Fruit fly (Drosophila melanogaster) whole organism, embryonic: ENCODE measurements around the gene Coq2.

ENCODE experiments used
- ATbp ChIP-seq: fragments of 200-800 bp; sonication (Bioruptor generic); optimal IDR thresholded peaks from 2 replicates; lab custom pipeline; 2017; ENCODE audit warnings: missing biosample characterization, mild to moderate bottlenecking, missing genetic modification characterization, missing genetic modification reagents
- Ada2b ChIP-seq: fragments of 200-800 bp; sonication (Bioruptor generic); IDR thresholded peaks from 2 replicates; pipeline ENCODE4 v1.3.6; 2022; ENCODE audit warnings: missing biosample characterization, missing genetic modification characterization
- Atf-2 ChIP-seq: fragments of 200-800 bp; sonication (Bioruptor generic); optimal IDR thresholded peaks from 2 replicates; lab custom pipeline; 2016; ENCODE audit warnings: missing biosample characterization, missing genetic modification characterization
- Bteb2 ChIP-seq: fragments of 200-800 bp; sonication (Bioruptor generic); optimal IDR thresholded peaks from 2 replicates; lab custom pipeline; 2016; ENCODE audit warnings: missing biosample characterization, missing genetic modification characterization
- CG11398 ChIP-seq: fragments of 200-800 bp; sonication (Bioruptor generic); optimal IDR thresholded peaks from 2 replicates; lab custom pipeline; 2016; ENCODE audit warnings: missing biosample characterization, missing genetic modification characterization
- CG11695 ChIP-seq: fragments of 200-800 bp; sonication (Bioruptor generic); IDR thresholded peaks from 3 replicates; pipeline ENCODE4 v1.3.6; 2022; ENCODE audit warnings: missing biosample characterization, missing genetic modification characterization
- CG12769 ChIP-seq: fragments of 200-800 bp; sonication (Bioruptor generic); optimal IDR thresholded peaks from 2 replicates; lab custom pipeline; 2019; ENCODE audit warnings: missing biosample characterization, mild to moderate bottlenecking, missing genetic modification characterization, moderate library complexity
- CG13424 ChIP-seq: fragments of 200-800 bp; sonication (Bioruptor generic); optimal IDR thresholded peaks from 2 replicates; lab custom pipeline; 2019; ENCODE audit warnings: missing biosample characterization, mild to moderate bottlenecking, missing genetic modification characterization, moderate library complexity
- CG14667 ChIP-seq: fragments of 200-800 bp; sonication (Bioruptor generic); IDR thresholded peaks from 2 replicates; pipeline ENCODE4 v1.3.6; 2022; ENCODE audit warnings: missing biosample characterization, missing genetic modification characterization
- CG15601 ChIP-seq: fragments of 200-800 bp; sonication (Bioruptor generic); optimal IDR thresholded peaks from 3 replicates; lab custom pipeline; 2019; ENCODE audit warnings: missing biosample characterization, mild to moderate bottlenecking, missing genetic modification characterization, moderate library complexity
- CG1602 ChIP-seq: fragments of 200-800 bp; sonication (Bioruptor generic); optimal IDR thresholded peaks from 3 replicates; lab custom pipeline; 2016; ENCODE audit warnings: missing biosample characterization, missing genetic modification characterization
- CG16779 ChIP-seq: fragments of 200-800 bp; sonication (Bioruptor generic); IDR thresholded peaks from 2 replicates; pipeline ENCODE4 v1.3.6; 2022; ENCODE audit warnings: missing biosample characterization, missing genetic modification characterization
- CG16815 ChIP-seq: fragments of 200-800 bp; sonication (Bioruptor generic); optimal IDR thresholded peaks from 3 replicates; lab custom pipeline; 2017; ENCODE audit warnings: missing biosample characterization, mild to moderate bottlenecking, missing genetic modification characterization
- CG17359 ChIP-seq: fragments of 200-800 bp; sonication (Bioruptor generic); optimal IDR thresholded peaks from 3 replicates; lab custom pipeline; 2018; ENCODE audit warnings: missing biosample characterization, mild to moderate bottlenecking, missing genetic modification characterization, moderate library complexity
- CG18011 ChIP-seq: fragments of 200-800 bp; sonication (Bioruptor generic); optimal IDR thresholded peaks from 2 replicates; lab custom pipeline; 2017; ENCODE audit warnings: missing biosample characterization, missing genetic modification characterization, mild to moderate bottlenecking, moderate library complexity, missing genotype
- CG2120 ChIP-seq: fragments of 200-800 bp; sonication (Bioruptor generic); optimal IDR thresholded peaks from 3 replicates; lab custom pipeline; 2016; ENCODE audit warnings: missing biosample characterization, missing genetic modification characterization
- CG42726 ChIP-seq: fragments of 200-800 bp; sonication (Bioruptor generic); IDR thresholded peaks from 2 replicates; pipeline ENCODE4 v1.3.6; 2022; ENCODE audit warnings: missing biosample characterization, missing genetic modification characterization; ENCODE audit not compliant: partially characterized antibody
- CG4360 ChIP-seq: fragments of 200-800 bp; sonication (Bioruptor generic); IDR thresholded peaks from 2 replicates; pipeline ENCODE4 v1.3.6; 2022; ENCODE audit warnings: missing biosample characterization, missing genetic modification characterization
- CG5180 ChIP-seq: fragments of 200-800 bp; sonication (Bioruptor generic); optimal IDR thresholded peaks from 3 replicates; lab custom pipeline; 2017; ENCODE audit warnings: missing biosample characterization, missing genetic modification characterization, mild to moderate bottlenecking, moderate library complexity, missing genetic modification reagents
- CG6813 ChIP-seq: fragments of 200-800 bp; sonication (Bioruptor generic); optimal IDR thresholded peaks from 2 replicates; lab custom pipeline; 2017; ENCODE audit warnings: missing biosample characterization, missing genetic modification characterization, mild to moderate bottlenecking, moderate library complexity, missing genetic modification reagents
- CG7786 ChIP-seq: fragments of 200-800 bp; sonication (Bioruptor generic); optimal IDR thresholded peaks from 2 replicates; lab custom pipeline; 2016; ENCODE audit warnings: missing biosample characterization, missing genetic modification characterization
- CG8290 ChIP-seq, 3 experiments: fragments of 200-800 bp; sonication (Bioruptor generic); optimal IDR thresholded peaks; 2 replicates each; lab custom pipeline; 2016 to 2019; ENCODE audit warnings: missing biosample characterization in 3 of 3, missing genetic modification characterization in 3 of 3, mild to moderate bottlenecking in 2 of 3, moderate library complexity in 1 of 3
- Dip3 ChIP-seq: fragments of 200-800 bp; sonication (Bioruptor generic); optimal IDR thresholded peaks from 3 replicates; lab custom pipeline; 2016; ENCODE audit warnings: missing biosample characterization, missing genetic modification characterization
- Dref ChIP-seq: fragments of 200-800 bp; sonication (Bioruptor generic); IDR thresholded peaks from 2 replicates; pipeline ENCODE4 v1.3.6; 2022; ENCODE audit warnings: missing biosample characterization, missing genetic modification characterization
- Elba2 ChIP-seq: fragments of 200-800 bp; sonication (Bioruptor generic); optimal IDR thresholded peaks from 3 replicates; lab custom pipeline; 2016; ENCODE audit warnings: missing biosample characterization, missing genetic modification characterization
- Ets97D ChIP-seq: fragments of 200-800 bp; sonication (Bioruptor generic); optimal IDR thresholded peaks from 3 replicates; lab custom pipeline; 2016; ENCODE audit warnings: missing biosample characterization, missing genetic modification characterization
- Fer2 ChIP-seq: fragments of 200-800 bp; sonication (Bioruptor generic); optimal IDR thresholded peaks from 2 replicates; lab custom pipeline; 2018; ENCODE audit warnings: missing biosample characterization, mild to moderate bottlenecking, missing genetic modification characterization, moderate library complexity
- Gsc ChIP-seq: fragments of 200-800 bp; sonication (Bioruptor generic); IDR thresholded peaks from 2 replicates; pipeline ENCODE4 v1.3.6; 2022; ENCODE audit warnings: missing biosample characterization, missing genetic modification characterization
- Gug ChIP-seq: fragments of 200-800 bp; sonication (Bioruptor generic); IDR thresholded peaks from 4 replicates; pipeline ENCODE4 v1.3.6; 2022; ENCODE audit warnings: missing biosample characterization, missing genetic modification characterization
- NC2α ChIP-seq: fragments of 200-800 bp; sonication (Bioruptor generic); optimal IDR thresholded peaks from 2 replicates; lab custom pipeline; 2016; ENCODE audit warnings: missing biosample characterization, missing genetic modification characterization
- Nf-YC ChIP-seq: fragments of 200-800 bp; optimal IDR thresholded peaks from 3 replicates; lab custom pipeline; 2019; ENCODE audit warnings: missing biosample characterization, mild to moderate bottlenecking, missing genetic modification characterization, moderate library complexity
- Opbp ChIP-seq: fragments of 200-800 bp; sonication (Bioruptor generic); IDR thresholded peaks from 3 replicates; pipeline ENCODE4 v1.3.6; 2022; ENCODE audit warnings: missing biosample characterization, missing genetic modification characterization; ENCODE audit not compliant: partially characterized antibody
- YL-1 ChIP-seq: fragments of 200-800 bp; sonication (Bioruptor generic); optimal IDR thresholded peaks from 3 replicates; lab custom pipeline; 2017; ENCODE audit warnings: missing biosample characterization, mild to moderate bottlenecking, missing genetic modification characterization
- ash1 ChIP-seq: fragments of 200-800 bp; sonication (Bioruptor generic); optimal IDR thresholded peaks from 2 replicates; lab custom pipeline; 2018; ENCODE audit warnings: missing biosample characterization, mild to moderate bottlenecking, missing genetic modification characterization
- bab2 ChIP-seq: fragments of 200-800 bp; sonication (Bioruptor generic); optimal IDR thresholded peaks from 2 replicates; lab custom pipeline; 2016; ENCODE audit warnings: missing biosample characterization, missing genetic modification characterization
- chif ChIP-seq, 2 experiments: fragments of 200-800 bp; sonication (Bioruptor generic); optimal IDR thresholded peaks; 3 replicates each; lab custom pipeline; 2016; ENCODE audit warnings: missing biosample characterization in 2 of 2, missing genetic modification characterization in 2 of 2
- crol ChIP-seq: fragments of 200-800 bp; sonication (Bioruptor generic); IDR thresholded peaks from 2 replicates; pipeline ENCODE4 v1.3.6; 2022; ENCODE audit warnings: missing biosample characterization, missing genetic modification characterization
- dan ChIP-seq: fragments of 200-800 bp; sonication (Bioruptor generic); IDR thresholded peaks from 2 replicates; pipeline ENCODE4 v1.3.6; 2022; ENCODE audit warnings: missing biosample characterization, missing genetic modification characterization
- dimm ChIP-seq: fragments of 200-800 bp; sonication (Bioruptor generic); IDR thresholded peaks from 2 replicates; pipeline ENCODE4 v1.3.6; 2022; ENCODE audit warnings: missing biosample characterization, missing genetic modification characterization
- dm ChIP-seq: fragments of 200-800 bp; sonication (Bioruptor generic); optimal IDR thresholded peaks from 3 replicates; lab custom pipeline; 2016; ENCODE audit warnings: missing biosample characterization, missing genetic modification characterization
- fd102C ChIP-seq: fragments of 200-800 bp; sonication (Bioruptor generic); optimal IDR thresholded peaks from 2 replicates; lab custom pipeline; 2018; ENCODE audit warnings: missing biosample characterization, mild to moderate bottlenecking, missing genetic modification characterization, moderate library complexity
- gfzf ChIP-seq: fragments of 200-800 bp; sonication (Bioruptor generic); optimal IDR thresholded peaks from 2 replicates; lab custom pipeline; 2016; ENCODE audit warnings: missing biosample characterization, mild to moderate bottlenecking, missing genetic modification characterization, moderate library complexity
- grn ChIP-seq: fragments of 200-800 bp; sonication (Bioruptor generic); optimal IDR thresholded peaks from 3 replicates; lab custom pipeline; 2017; ENCODE audit warnings: missing biosample characterization, missing genetic modification characterization
- gro ChIP-seq: fragments of 200-800 bp; sonication (Bioruptor generic); optimal IDR thresholded peaks from 2 replicates; lab custom pipeline; 2016; ENCODE audit warnings: missing biosample characterization, missing genetic modification characterization
- her ChIP-seq: fragments of 200-800 bp; sonication (Bioruptor generic); optimal IDR thresholded peaks from 2 replicates; lab custom pipeline; 2016; ENCODE audit warnings: missing biosample characterization, missing genetic modification characterization
- lab ChIP-seq: fragments of 200-800 bp; sonication (Bioruptor generic); optimal IDR thresholded peaks from 3 replicates; lab custom pipeline; 2017; ENCODE audit warnings: missing biosample characterization, missing genetic modification characterization, mild to moderate bottlenecking, moderate library complexity, missing genetic modification reagents
- luna ChIP-seq: fragments of 200-800 bp; sonication (Bioruptor generic); optimal IDR thresholded peaks from 2 replicates; lab custom pipeline; 2016; ENCODE audit warnings: missing biosample characterization, missing genetic modification characterization
- nmo ChIP-seq: fragments of 200-800 bp; sonication (Bioruptor generic); optimal IDR thresholded peaks from 2 replicates; lab custom pipeline; 2018; ENCODE audit warnings: missing biosample characterization, mild to moderate bottlenecking, missing genetic modification characterization, moderate library complexity
- pnt ChIP-seq: fragments of 200-800 bp; sonication (Bioruptor generic); optimal IDR thresholded peaks from 3 replicates; lab custom pipeline; 2016; ENCODE audit warnings: missing biosample characterization, missing genetic modification characterization
- psq ChIP-seq: fragments of 200-800 bp; sonication (Bioruptor generic); optimal IDR thresholded peaks from 2 replicates; lab custom pipeline; 2017; ENCODE audit warnings: missing biosample characterization, missing genetic modification characterization
- wdn ChIP-seq: fragments of 200-800 bp; sonication (Bioruptor generic); IDR thresholded peaks from 2 replicates; pipeline ENCODE4 v1.3.6; 2022; ENCODE audit warnings: missing biosample characterization, missing genetic modification characterization
- wek ChIP-seq: fragments of 200-800 bp; sonication (Bioruptor generic); optimal IDR thresholded peaks from 3 replicates; lab custom pipeline; 2018; ENCODE audit warnings: missing biosample characterization, mild to moderate bottlenecking, missing genetic modification characterization, moderate library complexity

Coq2 gene

DNA sequence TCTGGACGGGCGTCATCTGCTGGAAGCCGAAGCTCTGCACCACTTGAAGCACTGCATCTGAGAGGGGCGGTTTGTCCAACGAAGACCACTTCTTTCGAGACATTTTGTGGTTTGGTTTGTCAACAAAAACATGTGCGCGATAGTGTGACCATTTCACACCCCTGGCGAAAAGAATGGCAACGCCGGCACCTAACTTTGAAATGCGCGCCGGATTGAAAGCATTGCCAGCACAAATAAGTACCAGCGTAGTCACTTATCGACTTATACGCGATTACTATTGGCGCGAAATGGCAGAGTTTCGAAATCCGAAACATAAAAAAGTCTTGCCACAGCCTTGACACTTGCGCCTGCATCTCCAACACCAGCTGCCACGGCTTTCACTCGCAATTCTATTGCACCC, 46.6 kb downstream of the Coq2 start, which contains the start of gene CG9630 (continued):
- TF ChIP-seq CG16779 (GFP tag; lab: Robert Waterston, UW) (no peak), CG4360 (no peak), CG5180 (no peak), gro (GFP tag; lab: Kevin White, UChicago) (no peak), her (no peak), CG13424 (tag; lab: Kevin White, UChicago) (no peak), CG7786 (GFP tag; lab: Kevin White, UChicago) (no peak), CG2120 (GFP tag; lab: Kevin White, UChicago) (no peak), CG17359 (tag; lab: Kevin White, UChicago) (no peak), Elba2 (GFP tag; lab: Kevin White, UChicago) (peak; percentile 79), Opbp (GFP tag; lab: Robert Waterston, UW) (peak; percentile 74), Atf-2 (GFP tag; lab: Kevin White, UChicago) (no peak), Ada2b (GFP tag; lab: Robert Waterston, UW) (no peak), dimm (GFP tag; lab: Robert Waterston, UW) (no peak), CG15601 (tag; lab: Kevin White, UChicago) (no peak), CG8290 (GFP tag; optimal IDR thresholded peaks at IDR 0.05; lab: Kevin White, UChicago) (no peak), CG8290 (tag; optimal IDR thresholded peaks at IDR 0.05; lab: Kevin White, UChicago) (no peak), Gug (GFP tag; lab: Robert Waterston, UW) (no peak), pnt (GFP tag; lab: Kevin White, UChicago) (no peak), CG16815 (no peak), CG14667 (GFP tag; lab: Robert Waterston, UW) (no peak), CG18011 (GFP tag; lab: Kevin White, UChicago) (no peak), CG12769 (tag; lab: Kevin White, UChicago) (no peak), grn (GFP tag; lab: Kevin White, UChicago) (no peak), CG6813 (no peak), gfzf (GFP tag; lab: Kevin White, UChicago) (peak; percentile 69), CG42726 (GFP tag; lab: Robert Waterston, UW) (no peak), wek (no peak), CG11695 (GFP tag; lab: Robert Waterston, UW) (no peak), psq (GFP tag; lab: Kevin White, UChicago) (no peak), CG1602 (GFP tag; lab: Kevin White, UChicago) (no peak), Bteb2 (GFP tag; lab: Kevin White, UChicago) (no peak), dan (GFP tag; lab: Robert Waterston, UW) (no peak), Dref (peak; percentile 78), ash1 (no peak), Ets97D (GFP tag; lab: Kevin White, UChicago) (peak; percentile 79), YL-1 (peak; percentile 59), lab (GFP tag; lab: Kevin White, UChicago) (no peak), Fer2 (tag; lab: Kevin White, UChicago) (no peak), luna (GFP tag; lab: Kevin White, UChicago) (no peak), bab2 (GFP tag; lab: Kevin White, UChicago) (no peak), ATbp (GFP tag; lab: Kevin White, UChicago) (no peak), CG11398 (GFP tag; lab: Kevin White, UChicago) (no peak), NC2α (GFP tag; lab: Kevin White, UChicago) (no peak), dm (peak; percentile 98), crol (no peak), chif (GFP tag; optimal IDR thresholded peaks at IDR 0.05; lab: Kevin White, UChicago) (no peak), Nf-YC (tag; lab: Kevin White, UChicago) (no peak), Gsc (GFP tag; lab: Robert Waterston, UW) (no peak), fd102C (GFP tag; lab: Kevin White, UChicago) (no peak), nmo (GFP tag; lab: Kevin White, UChicago) (peak; percentile 10), Dip3 (GFP tag; lab: Kevin White, UChicago) (no peak), wdn (GFP tag; lab: Robert Waterston, UW) (no peak)
